Worm (Caenorhabditis elegans) whole organism, L3 larva: Measurements from ENCODE around the gene srm-3.

Source experiments
- R02D3.7 ChIP-seq: fragments of 150-350 bp; optimal IDR thresholded peaks from 2 replicates; lab custom pipeline; 2014; ENCODE audit warnings: missing biosample characterization, missing genetic modification characterization
- ZK546.5 ChIP-seq: sonication (generic microtip); optimal IDR thresholded peaks from 2 replicates; lab custom pipeline; 2017; ENCODE audit warnings: missing biosample characterization, missing genetic modification characterization
- aly-2 ChIP-seq: fragments of 150-350 bp; optimal IDR thresholded peaks from 2 replicates; lab custom pipeline; 2014; ENCODE audit warnings: missing biosample characterization, missing genetic modification characterization
- ama-1 ChIP-seq: fragments of 150-350 bp; optimal IDR thresholded peaks from 2 replicates; lab custom pipeline; 2018
- ceh-16 ChIP-seq: sonication (generic microtip); optimal IDR thresholded peaks from 2 replicates; lab custom pipeline; 2017; ENCODE audit warnings: missing biosample characterization, missing genetic modification characterization
- ceh-28 ChIP-seq: fragments of 150-350 bp; optimal IDR thresholded peaks from 2 replicates; lab custom pipeline; 2014; ENCODE audit warnings: missing biosample characterization, missing genetic modification reagents, missing genetic modification characterization
- ceh-82 ChIP-seq: fragments of 150-350 bp; optimal IDR thresholded peaks from 2 replicates; lab custom pipeline; 2014; ENCODE audit warnings: missing biosample characterization, missing genetic modification characterization
- ceh-9 ChIP-seq: sonication (generic microtip); optimal IDR thresholded peaks from 2 replicates; lab custom pipeline; 2018; ENCODE audit warnings: missing biosample characterization, missing genetic modification characterization
- daf-12 ChIP-seq: fragments of 150-350 bp; optimal IDR thresholded peaks from 2 replicates; lab custom pipeline; 2014; ENCODE audit warnings: missing biosample characterization, missing genetic modification reagents, missing genetic modification characterization
- egl-27 ChIP-seq: sonication (generic microtip); optimal IDR thresholded peaks from 4 replicates; lab custom pipeline; 2017; ENCODE audit warnings: missing biosample characterization, missing genetic modification reagents, missing genetic modification characterization
- egl-5 ChIP-seq: fragments of 150-350 bp; optimal IDR thresholded peaks from 2 replicates; lab custom pipeline; 2017; ENCODE audit warnings: missing biosample characterization, missing genetic modification reagents, missing genetic modification characterization, inconsistent platforms
- elt-1 ChIP-seq: fragments of 150-350 bp; optimal IDR thresholded peaks from 2 replicates; lab custom pipeline; 2014; ENCODE audit warnings: missing biosample characterization, missing genetic modification characterization
- elt-2 ChIP-seq: sonication (generic microtip); optimal IDR thresholded peaks from 2 replicates; lab custom pipeline; 2016; ENCODE audit warnings: missing genetic modification reagents, mild to moderate bottlenecking, missing genetic modification characterization, missing compliant biosample characterization
- elt-3 ChIP-seq, 3 experiments: fragments of 150-350 bp in 1 of 3; sonication (generic microtip) in 2 of 3; optimal IDR thresholded peaks; 2 replicates in 2 of 3; 4 replicates in 1 of 3; lab custom pipeline; 2014 to 2017; ENCODE audit warnings: missing biosample characterization in 3 of 3, missing genetic modification characterization in 3 of 3
- eor-1 ChIP-seq, 2 experiments: fragments of 150-350 bp; optimal IDR thresholded peaks; 2 replicates each; lab custom pipeline; 2014 to 2018; ENCODE audit warnings: missing biosample characterization in 2 of 2, missing genetic modification characterization in 2 of 2
- fkh-10 ChIP-seq: sonication (generic microtip); optimal IDR thresholded peaks from 2 replicates; lab custom pipeline; 2017; ENCODE audit warnings: missing biosample characterization, missing genetic modification reagents, missing genetic modification characterization
- fkh-2 ChIP-seq: fragments of 150-350 bp; optimal IDR thresholded peaks from 2 replicates; lab custom pipeline; 2014; ENCODE audit warnings: missing biosample characterization, missing genetic modification reagents, missing genetic modification characterization
- fos-1 ChIP-seq: fragments of 150-350 bp; optimal IDR thresholded peaks from 2 replicates; lab custom pipeline; 2014; ENCODE audit warnings: missing biosample characterization, missing genetic modification characterization
- hmg-11 ChIP-seq: sonication (generic microtip); optimal IDR thresholded peaks from 2 replicates; lab custom pipeline; 2016; ENCODE audit warnings: missing genetic modification characterization, missing compliant biosample characterization
- jun-1 ChIP-seq: fragments of 150-350 bp; optimal IDR thresholded peaks from 2 replicates; lab custom pipeline; 2014; ENCODE audit warnings: missing biosample characterization, missing genetic modification reagents, missing genetic modification characterization
- lin-15B ChIP-seq: fragments of 150-350 bp; optimal IDR thresholded peaks from 2 replicates; lab custom pipeline; 2014; ENCODE audit warnings: missing biosample characterization, missing genetic modification characterization
- lin-39 ChIP-seq: fragments of 150-350 bp; optimal IDR thresholded peaks from 2 replicates; lab custom pipeline; 2018; ENCODE audit warnings: missing biosample characterization, missing genetic modification reagents, missing genetic modification characterization
- lsy-12 ChIP-seq: sonication (generic microtip); optimal IDR thresholded peaks from 2 replicates; lab custom pipeline; 2016; ENCODE audit warnings: mild to moderate bottlenecking, missing genetic modification characterization, missing compliant biosample characterization
- mdl-1 ChIP-seq: fragments of 150-350 bp; optimal IDR thresholded peaks from 2 replicates; lab custom pipeline; 2014; ENCODE audit warnings: missing biosample characterization, missing genetic modification characterization
- mml-1 ChIP-seq: fragments of 150-350 bp; sonication (generic microtip); optimal IDR thresholded peaks from 3 replicates; lab custom pipeline; 2014; ENCODE audit warnings: missing biosample characterization, missing genetic modification characterization
- nfya-1 ChIP-seq: sonication (generic microtip); optimal IDR thresholded peaks from 2 replicates; lab custom pipeline; 2017; ENCODE audit warnings: missing genetic modification characterization, mild to moderate bottlenecking, missing compliant biosample characterization, antibody characterized with exemption, moderate library complexity; ENCODE audit not compliant: insufficient read depth
- nhr-11 ChIP-seq: fragments of 150-350 bp; optimal IDR thresholded peaks from 2 replicates; lab custom pipeline; 2014; ENCODE audit warnings: missing biosample characterization, missing genetic modification characterization
- nhr-12 ChIP-seq: fragments of 150-350 bp; optimal IDR thresholded peaks from 2 replicates; lab custom pipeline; 2014; ENCODE audit warnings: missing biosample characterization, missing genetic modification characterization
- nhr-23 ChIP-seq: fragments of 150-350 bp; optimal IDR thresholded peaks from 2 replicates; lab custom pipeline; 2014; ENCODE audit warnings: missing biosample characterization, missing genetic modification reagents, missing genetic modification characterization
- nhr-237 ChIP-seq: fragments of 150-350 bp; optimal IDR thresholded peaks from 2 replicates; lab custom pipeline; 2014; ENCODE audit warnings: missing biosample characterization, missing genetic modification characterization
- nhr-25 ChIP-seq: sonication (generic microtip); optimal IDR thresholded peaks from 2 replicates; lab custom pipeline; 2017; ENCODE audit warnings: missing biosample characterization, missing genetic modification characterization
- nhr-28 ChIP-seq: fragments of 150-350 bp; optimal IDR thresholded peaks from 2 replicates; lab custom pipeline; 2014; ENCODE audit warnings: missing biosample characterization, missing genetic modification characterization
- nhr-43 ChIP-seq: sonication (generic microtip); optimal IDR thresholded peaks from 2 replicates; lab custom pipeline; 2016; ENCODE audit warnings: mild to moderate bottlenecking, missing genetic modification characterization, missing compliant biosample characterization; ENCODE audit not compliant: poor library complexity, severe bottlenecking
- nhr-67 ChIP-seq: fragments of 150-350 bp; optimal IDR thresholded peaks from 2 replicates; lab custom pipeline; 2014; ENCODE audit warnings: missing biosample characterization, missing genetic modification characterization
- nhr-76 ChIP-seq: fragments of 150-350 bp; sonication (generic microtip); optimal IDR thresholded peaks from 5 replicates; lab custom pipeline; 2014; ENCODE audit warnings: missing biosample characterization, missing genetic modification characterization
- nhr-77 ChIP-seq: fragments of 150-350 bp; optimal IDR thresholded peaks from 2 replicates; lab custom pipeline; 2014; ENCODE audit warnings: missing biosample characterization, missing genetic modification characterization
- pha-4 ChIP-seq: fragments of 150-350 bp; optimal IDR thresholded peaks from 2 replicates; lab custom pipeline; 2014; ENCODE audit warnings: missing biosample characterization, missing genetic modification reagents, missing genetic modification characterization
- pqm-1 ChIP-seq: fragments of 150-350 bp; optimal IDR thresholded peaks from 2 replicates; lab custom pipeline; 2017; ENCODE audit warnings: missing biosample characterization, missing genetic modification characterization, inconsistent platforms
- sea-2 ChIP-seq: fragments of 150-350 bp; sonication (generic microtip); optimal IDR thresholded peaks from 4 replicates; lab custom pipeline; 2014; ENCODE audit warnings: missing biosample characterization, missing genetic modification reagents, missing genetic modification characterization
- skn-1 ChIP-seq: fragments of 150-350 bp; optimal IDR thresholded peaks from 2 replicates; lab custom pipeline; 2014; ENCODE audit warnings: missing biosample characterization, missing genetic modification characterization
- snpc-4 ChIP-seq: fragments of 150-350 bp; optimal IDR thresholded peaks from 2 replicates; lab custom pipeline; 2014; ENCODE audit warnings: missing biosample characterization, missing genetic modification characterization
- tbx-2 ChIP-seq: sonication (generic microtip); optimal IDR thresholded peaks from 2 replicates; lab custom pipeline; 2016; ENCODE audit warnings: mild to moderate bottlenecking, missing genetic modification characterization, missing compliant biosample characterization
- unc-39 ChIP-seq: sonication (generic microtip); optimal IDR thresholded peaks from 4 replicates; lab custom pipeline; 2017; ENCODE audit warnings: missing biosample characterization, missing genetic modification characterization
- unc-62 ChIP-seq: fragments of 150-350 bp; sonication (generic microtip); optimal IDR thresholded peaks from 4 replicates; lab custom pipeline; 2014; ENCODE audit warnings: missing biosample characterization, missing genetic modification reagents, missing genetic modification characterization
- zag-1 ChIP-seq: fragments of 150-350 bp; optimal IDR thresholded peaks from 2 replicates; lab custom pipeline; 2014; ENCODE audit warnings: missing biosample characterization, missing genetic modification characterization
- ztf-11 ChIP-seq: fragments of 150-350 bp; optimal IDR thresholded peaks from 2 replicates; lab custom pipeline; 2014; ENCODE audit warnings: missing biosample characterization, missing genetic modification characterization
- ztf-4 ChIP-seq: fragments of 150-350 bp; optimal IDR thresholded peaks from 2 replicates; lab custom pipeline; 2014; ENCODE audit warnings: missing biosample characterization, missing genetic modification characterization

Gene srm-3

DNA sequence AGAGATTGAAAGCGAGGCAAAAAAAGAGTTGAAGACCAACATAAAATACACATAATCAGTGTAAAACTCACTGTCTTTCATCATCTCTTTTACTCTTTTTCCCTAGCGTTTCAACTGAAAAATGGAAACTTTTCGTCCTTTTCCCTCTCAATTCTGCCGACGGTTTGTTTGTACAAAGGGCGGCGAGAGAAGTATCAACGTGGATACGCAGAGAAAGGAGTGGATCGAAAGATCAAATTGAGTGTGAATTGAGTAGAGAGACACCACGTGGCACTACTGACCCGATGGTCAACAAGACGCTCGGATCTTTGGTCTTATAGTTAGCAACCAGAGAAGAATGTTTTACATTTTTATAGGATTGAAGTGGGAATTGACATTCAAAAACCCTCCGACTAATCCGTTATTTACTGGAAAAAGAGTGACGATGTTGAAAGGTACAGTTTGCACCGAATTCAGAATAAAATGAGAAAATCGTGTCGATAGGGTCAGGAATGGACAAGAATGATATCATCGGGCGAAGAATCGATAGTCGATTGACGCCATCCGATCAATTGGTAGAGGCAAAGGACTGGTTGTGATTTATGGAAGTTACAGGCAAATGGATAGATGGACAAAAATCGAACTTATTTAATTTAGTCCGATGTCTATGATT, 22.3 kb downstream of the srm-3 start:
- no peak for TF ChIP-seq nhr-77 (tag; lab: Kevin White, UChicago)
- no peak for TF ChIP-seq fos-1 (tag; lab: Kevin White, UChicago)
- TF ChIP-seq nfya-1 (tag; lab: Kevin White, UChicago) = peak; percentile 43
- no peak for TF ChIP-seq lsy-12 (tag; lab: Kevin White, UChicago)
- TF ChIP-seq fkh-2 (tag; lab: Kevin White, UChicago) = no peak
- no peak for TF ChIP-seq hmg-11 (tag; lab: Kevin White, UChicago)
- no peak for TF ChIP-seq ceh-82 (tag; lab: Kevin White, UChicago)
- TF ChIP-seq unc-62 = no peak
- no peak for TF ChIP-seq snpc-4 (tag; lab: Kevin White, UChicago)
- TF ChIP-seq sea-2 (GFP tag; lab: Kevin White, UChicago) = no peak
- TF ChIP-seq fkh-10 = no peak
- TF ChIP-seq mdl-1 (tag; lab: Kevin White, UChicago) = peak; percentile 56
- no peak for TF ChIP-seq nhr-11 (tag; lab: Kevin White, UChicago)
- TF ChIP-seq lin-15B (tag; lab: Kevin White, UChicago) = no peak
- TF ChIP-seq elt-1 (tag; lab: Kevin White, UChicago) = no peak
- no peak for TF ChIP-seq aly-2
- TF ChIP-seq ztf-4 (tag; lab: Kevin White, UChicago) = peak; percentile 34
- peak; percentile 11 for TF ChIP-seq nhr-43 (tag; lab: Kevin White, UChicago)
- TF ChIP-seq lin-39 (tag; lab: Kevin White, UChicago) = no peak
- TF ChIP-seq unc-39 = no peak
- peak; percentile 34 for TF ChIP-seq nhr-25 (tag; lab: Kevin White, UChicago)
- TF ChIP-seq ceh-16 = no peak
- TF ChIP-seq ama-1 = peak; percentile 41
- no peak for TF ChIP-seq zag-1 (tag; lab: Kevin White, UChicago)
- no peak for TF ChIP-seq nhr-23 (tag; lab: Kevin White, UChicago)
- peak; percentile 97 for TF ChIP-seq pha-4 (tag; lab: Kevin White, UChicago)
- TF ChIP-seq nhr-67 = no peak
- no peak for TF ChIP-seq ceh-9 (tag; lab: Kevin White, UChicago)
- TF ChIP-seq ZK546.5 = no peak
- no peak for TF ChIP-seq skn-1 (tag; lab: Kevin White, UChicago)
- TF ChIP-seq egl-27 (tag; lab: Kevin White, UChicago) = no peak
- TF ChIP-seq nhr-237 (tag; lab: Kevin White, UChicago) = no peak
- TF ChIP-seq nhr-28 (tag; lab: Kevin White, UChicago) = no peak
- TF ChIP-seq elt-2 (tag; lab: Kevin White, UChicago) = peak; percentile 73
- TF ChIP-seq nhr-12 = no peak
- TF ChIP-seq nhr-76 (tag; lab: Kevin White, UChicago) = no peak
- TF ChIP-seq egl-5 (tag; lab: Kevin White, UChicago) = no peak
- TF ChIP-seq R02D3.7 (tag; lab: Kevin White, UChicago) = no peak
- no peak for TF ChIP-seq tbx-2 (tag; lab: Kevin White, UChicago)
- TF ChIP-seq jun-1 (tag; lab: Kevin White, UChicago) = peak; percentile 62
- peak; percentile 76 for TF ChIP-seq pqm-1 (tag; lab: Kevin White, UChicago)
- TF ChIP-seq elt-3 (tag; optimal IDR thresholded peaks at IDR 0.05; lab: Kevin White, UChicago) = no peak
- no peak for TF ChIP-seq mml-1 (tag; lab: Kevin White, UChicago)
- TF ChIP-seq ztf-11 (tag; lab: Kevin White, UChicago) = no peak
- TF ChIP-seq daf-12 (tag; lab: Kevin White, UChicago) = no peak
- TF ChIP-seq eor-1 (tag; optimal IDR thresholded peaks at IDR 0.05; lab: Kevin White, UChicago) = no peak
- TF ChIP-seq ceh-28 (tag; lab: Kevin White, UChicago) = no peak
